Fruit fly (Drosophila melanogaster) whole organism, embryonic: ENCODE data around the gene Arc42.
A peak's percentile ranks its signal among the peaks of the same experiment; 100 is the strongest.

Experiments
- BEAF-32 ChIP-seq: fragments of 200-800 bp; sonication (Bioruptor generic); optimal IDR thresholded peaks from 3 replicates; lab custom pipeline; 2017; ENCODE audit warnings: missing biosample characterization, missing genetic modification characterization, mild to moderate bottlenecking, moderate library complexity, missing genetic modification reagents
- Bteb2 ChIP-seq: fragments of 200-800 bp; sonication (Bioruptor generic); optimal IDR thresholded peaks from 2 replicates; lab custom pipeline; 2016; ENCODE audit warnings: missing biosample characterization, missing genetic modification characterization
- C15 ChIP-seq: fragments of 200-800 bp; sonication (Bioruptor generic); IDR thresholded peaks from 3 replicates; pipeline ENCODE4 v1.3.6; 2022; ENCODE audit warnings: missing biosample characterization, missing genetic modification characterization
- CG10147 ChIP-seq: fragments of 200-800 bp; sonication (Bioruptor generic); optimal IDR thresholded peaks from 2 replicates; lab custom pipeline; 2019; ENCODE audit warnings: missing biosample characterization, mild to moderate bottlenecking, missing genetic modification characterization, moderate library complexity
- CG14667 ChIP-seq: fragments of 200-800 bp; sonication (Bioruptor generic); IDR thresholded peaks from 2 replicates; pipeline ENCODE4 v1.3.6; 2022; ENCODE audit warnings: missing biosample characterization, missing genetic modification characterization
- CG14710 ChIP-seq: fragments of 200-800 bp; sonication (Bioruptor generic); optimal IDR thresholded peaks from 3 replicates; lab custom pipeline; 2019; ENCODE audit warnings: missing biosample characterization, mild to moderate bottlenecking, missing genetic modification characterization, moderate library complexity
- CG15479 ChIP-seq: fragments of 200-800 bp; sonication (Bioruptor generic); optimal IDR thresholded peaks from 3 replicates; lab custom pipeline; 2019; ENCODE audit warnings: missing biosample characterization, mild to moderate bottlenecking, missing genetic modification characterization, moderate library complexity
- CG16863 ChIP-seq: fragments of 200-800 bp; sonication (Bioruptor generic); optimal IDR thresholded peaks from 3 replicates; lab custom pipeline; 2016; ENCODE audit warnings: missing biosample characterization, missing genetic modification characterization
- CG17612 ChIP-seq: fragments of 200-800 bp; sonication (Bioruptor generic); IDR thresholded peaks from 2 replicates; pipeline ENCODE4 v1.3.6; 2022; ENCODE audit warnings: missing biosample characterization, missing genetic modification characterization
- CG43689 ChIP-seq: fragments of 200-800 bp; sonication (Bioruptor generic); IDR thresholded peaks from 2 replicates; pipeline ENCODE4 v1.3.6; 2022; ENCODE audit warnings: missing biosample characterization, missing genetic modification characterization
- CG6689 ChIP-seq: fragments of 200-800 bp; sonication (Bioruptor generic); IDR thresholded peaks from 2 replicates; pipeline ENCODE4 v1.3.6; 2022; ENCODE audit warnings: missing biosample characterization, missing genetic modification characterization
- CG6765 ChIP-seq: fragments of 200-800 bp; sonication (Bioruptor generic); optimal IDR thresholded peaks from 3 replicates; lab custom pipeline; 2017; ENCODE audit warnings: missing biosample characterization, mild to moderate bottlenecking, missing genetic modification characterization
- CG7372 ChIP-seq: fragments of 200-800 bp; sonication (Bioruptor generic); IDR thresholded peaks from 2 replicates; pipeline ENCODE4 v1.3.6; 2022; ENCODE audit warnings: missing biosample characterization, missing genetic modification characterization
- CG8944 ChIP-seq: fragments of 200-800 bp; sonication (Bioruptor generic); optimal IDR thresholded peaks from 3 replicates; lab custom pipeline; 2016; ENCODE audit warnings: missing biosample characterization, missing genetic modification characterization
- Fer1 ChIP-seq: fragments of 200-800 bp; sonication (Bioruptor generic); optimal IDR thresholded peaks from 2 replicates; lab custom pipeline; 2017; ENCODE audit warnings: missing biosample characterization, mild to moderate bottlenecking, missing genetic modification characterization
- Fer2 ChIP-seq: fragments of 200-800 bp; sonication (Bioruptor generic); optimal IDR thresholded peaks from 2 replicates; lab custom pipeline; 2018; ENCODE audit warnings: missing biosample characterization, mild to moderate bottlenecking, missing genetic modification characterization, moderate library complexity
- HLH4C ChIP-seq: fragments of 200-800 bp; sonication (Bioruptor generic); IDR thresholded peaks from 3 replicates; pipeline ENCODE4 v1.3.6; 2022; ENCODE audit warnings: missing biosample characterization, missing genetic modification characterization; ENCODE audit not compliant: partially characterized antibody
- HLHmδ ChIP-seq: fragments of 200-800 bp; sonication (Bioruptor generic); optimal IDR thresholded peaks from 2 replicates; lab custom pipeline; 2018; ENCODE audit warnings: missing biosample characterization, mild to moderate bottlenecking, missing genetic modification characterization, moderate library complexity
- Hr3 ChIP-seq: fragments of 200-800 bp; sonication (Bioruptor generic); optimal IDR thresholded peaks from 3 replicates; lab custom pipeline; 2016; ENCODE audit warnings: missing biosample characterization, missing genetic modification characterization
- MESR4 ChIP-seq: fragments of 200-800 bp; sonication (Bioruptor generic); optimal IDR thresholded peaks from 2 replicates; lab custom pipeline; 2018; ENCODE audit warnings: missing biosample characterization, mild to moderate bottlenecking, missing genetic modification characterization, moderate library complexity
- NC2α ChIP-seq: fragments of 200-800 bp; sonication (Bioruptor generic); optimal IDR thresholded peaks from 2 replicates; lab custom pipeline; 2016; ENCODE audit warnings: missing biosample characterization, missing genetic modification characterization
- NC2β ChIP-seq: fragments of 200-800 bp; sonication (Bioruptor generic); optimal IDR thresholded peaks from 2 replicates; lab custom pipeline; 2016; ENCODE audit warnings: missing biosample characterization, missing genetic modification characterization
- NFAT ChIP-seq: fragments of 200-800 bp; sonication (Bioruptor generic); IDR thresholded peaks from 2 replicates; pipeline ENCODE4 v1.3.6; 2022; ENCODE audit warnings: missing biosample characterization, missing genetic modification characterization
- NfI ChIP-seq: fragments of 200-800 bp; sonication (Bioruptor generic); optimal IDR thresholded peaks from 3 replicates; lab custom pipeline; 2018; ENCODE audit warnings: missing biosample characterization, mild to moderate bottlenecking, missing genetic modification characterization, moderate library complexity
- Pdp1 ChIP-seq, 2 experiments: fragments of 200-800 bp; sonication (Bioruptor generic); optimal IDR thresholded peaks; 3 replicates each; lab custom pipeline; 2016; ENCODE audit warnings: missing biosample characterization in 2 of 2, missing genetic modification characterization in 2 of 2, mild to moderate bottlenecking in 1 of 2, moderate library complexity in 1 of 2
- Ptx1 ChIP-seq: fragments of 200-800 bp; sonication (Bioruptor generic); IDR thresholded peaks from 2 replicates; pipeline ENCODE4 v1.3.6; 2022; ENCODE audit warnings: missing biosample characterization, missing genetic modification characterization
- Tbp ChIP-seq: fragments of >200 bp; optimal IDR thresholded peaks from 2 replicates; lab custom pipeline; 2018; ENCODE audit warnings: missing biosample characterization, missing genetic modification characterization
- ase ChIP-seq: fragments of 200-800 bp; sonication (Bioruptor generic); IDR thresholded peaks from 3 replicates; pipeline ENCODE4 v1.3.6; 2022; ENCODE audit warnings: missing biosample characterization, missing genetic modification characterization
- ato ChIP-seq: fragments of 200-800 bp; sonication (Bioruptor generic); IDR thresholded peaks from 2 replicates; pipeline ENCODE4 v1.3.6; 2022; ENCODE audit warnings: missing biosample characterization, missing genetic modification characterization; ENCODE audit not compliant: partially characterized antibody
- bsh ChIP-seq, 2 experiments: fragments of 200-800 bp; sonication (Bioruptor generic); optimal IDR thresholded peaks; 2 replicates each; lab custom pipeline; 2017 to 2018; ENCODE audit warnings: mild to moderate bottlenecking in 2 of 2, missing biosample characterization in 2 of 2, missing genetic modification characterization in 2 of 2, moderate library complexity in 1 of 2
- cato ChIP-seq: fragments of 200-800 bp; sonication (Bioruptor generic); optimal IDR thresholded peaks from 2 replicates; lab custom pipeline; 2016; ENCODE audit warnings: missing biosample characterization, missing genetic modification characterization, borderline replicate concordance
- grau ChIP-seq: fragments of 200-800 bp; optimal IDR thresholded peaks from 3 replicates; lab custom pipeline; 2019; ENCODE audit warnings: missing biosample characterization, mild to moderate bottlenecking, missing genetic modification characterization, moderate library complexity
- her ChIP-seq: fragments of 200-800 bp; sonication (Bioruptor generic); optimal IDR thresholded peaks from 2 replicates; lab custom pipeline; 2016; ENCODE audit warnings: missing biosample characterization, missing genetic modification characterization
- hkb ChIP-seq, 2 experiments: fragments of 200-800 bp in 1 of 2; fragments of >200 bp in 1 of 2; sonication (Bioruptor generic) in 1 of 2; IDR thresholded peaks in 1 of 2; optimal IDR thresholded peaks in 1 of 2; 2 replicates each; pipeline versions ENCODE4 v1.3.6 to Lab custom; 2017 to 2022; ENCODE audit warnings: missing biosample characterization in 1 of 2, missing genetic modification characterization in 1 of 2
- jigr1 ChIP-seq: fragments of 200-800 bp; sonication (Bioruptor generic); IDR thresholded peaks from 3 replicates; pipeline ENCODE4 v1.3.6; 2022; ENCODE audit warnings: missing biosample characterization, missing genetic modification characterization
- kni ChIP-seq: fragments of 200-800 bp; sonication (Bioruptor generic); optimal IDR thresholded peaks from 3 replicates; lab custom pipeline; 2017; ENCODE audit warnings: mild to moderate bottlenecking, missing biosample characterization, missing genetic modification reagents, missing genetic modification characterization
- lbe ChIP-seq: fragments of 200-800 bp; sonication (Bioruptor generic); optimal IDR thresholded peaks from 2 replicates; lab custom pipeline; 2016; ENCODE audit warnings: missing biosample characterization, mild to moderate bottlenecking, missing genetic modification characterization
- lola ChIP-seq, 3 experiments: fragments of >200 bp in 2 of 3; fragments of 200-800 bp in 1 of 3; sonication (Bioruptor generic) in 1 of 3; optimal IDR thresholded peaks; 2 replicates each; lab custom pipeline; 2017 to 2019; ENCODE audit warnings: missing biosample characterization in 3 of 3, missing genetic modification characterization in 3 of 3, mild to moderate bottlenecking in 1 of 3, moderate library complexity in 1 of 3
- oc ChIP-seq: fragments of 200-800 bp; sonication (Bioruptor generic); optimal IDR thresholded peaks from 2 replicates; lab custom pipeline; 2018; ENCODE audit warnings: missing biosample characterization, mild to moderate bottlenecking, missing genetic modification characterization, moderate library complexity
- pan ChIP-seq, 4 experiments: fragments of >200 bp in 3 of 4; fragments of 200-800 bp in 1 of 4; sonication (Bioruptor generic) in 1 of 4; optimal IDR thresholded peaks in 3 of 4; IDR thresholded peaks in 1 of 4; 2 replicates each; pipeline versions ENCODE4 v1.3.6 to Lab custom; 2017 to 2022; ENCODE audit warnings: missing biosample characterization in 2 of 4, missing genetic modification characterization in 2 of 4, mixed read lengths in 1 of 4
- pnt ChIP-seq: fragments of 200-800 bp; sonication (Bioruptor generic); optimal IDR thresholded peaks from 3 replicates; lab custom pipeline; 2016; ENCODE audit warnings: missing biosample characterization, missing genetic modification characterization
- schlank ChIP-seq: fragments of 200-800 bp; sonication (Bioruptor generic); optimal IDR thresholded peaks from 2 replicates; lab custom pipeline; 2018; ENCODE audit warnings: missing biosample characterization, mild to moderate bottlenecking, missing genetic modification characterization
- sens ChIP-seq: fragments of 200-800 bp; sonication (Bioruptor generic); peaks from one replicate; lab custom pipeline; 2016; ENCODE audit warnings: missing biosample characterization, missing genetic modification characterization
- trem ChIP-seq: fragments of 200-800 bp; optimal IDR thresholded peaks from 3 replicates; lab custom pipeline; 2019; ENCODE audit warnings: missing biosample characterization, mild to moderate bottlenecking, missing genetic modification characterization, moderate library complexity
- vfl ChIP-seq: fragments of 200-800 bp; sonication (Bioruptor generic); optimal IDR thresholded peaks from 2 replicates; lab custom pipeline; 2016; ENCODE audit warnings: missing biosample characterization, missing genetic modification characterization
- zf30C ChIP-seq: fragments of 200-800 bp; sonication (Bioruptor generic); optimal IDR thresholded peaks from 3 replicates; lab custom pipeline; 2018; ENCODE audit warnings: missing biosample characterization, mild to moderate bottlenecking, missing genetic modification characterization
- zfh1 ChIP-seq: fragments of 200-800 bp; sonication (Bioruptor generic); IDR thresholded peaks from 3 replicates; pipeline ENCODE4 v1.3.6; 2022; ENCODE audit warnings: missing biosample characterization, missing genetic modification characterization

Gene Arc42

DNA sequence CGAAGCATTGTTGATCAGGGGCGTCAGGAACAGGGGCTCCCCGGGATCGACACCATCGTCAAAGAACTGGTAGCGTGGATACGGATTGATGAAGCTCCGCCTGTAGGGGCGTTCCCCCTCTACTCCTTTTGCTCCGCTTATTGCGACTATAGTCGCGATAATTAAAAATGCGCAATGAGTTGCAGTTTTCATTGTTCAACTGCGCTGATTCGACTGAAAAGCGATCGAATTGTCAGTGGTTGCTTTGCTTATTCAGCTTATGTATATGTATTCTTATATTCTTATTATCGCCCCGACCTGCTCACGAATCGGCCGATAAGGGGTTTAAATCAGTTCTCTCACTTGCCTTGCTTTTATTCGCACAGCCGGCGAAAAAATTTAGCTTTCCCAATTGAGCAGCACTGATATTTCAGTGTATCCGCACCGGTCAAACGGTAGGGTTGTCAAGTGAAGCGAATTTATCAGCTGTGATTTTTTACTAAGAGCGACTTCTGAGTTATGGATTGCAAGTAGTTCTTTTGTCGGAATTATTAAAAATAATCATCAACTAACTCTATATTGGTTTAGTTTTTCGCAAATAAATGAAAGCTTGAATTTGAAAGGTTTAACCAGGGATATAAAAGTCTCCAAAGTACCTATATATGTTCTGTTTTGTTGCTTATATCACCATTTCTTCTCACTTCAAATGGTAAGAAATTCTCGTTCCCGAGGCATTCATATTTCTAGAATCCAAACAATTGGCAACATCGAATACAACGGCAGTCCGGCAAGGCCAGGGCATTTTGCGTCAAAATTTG is 13.4 kb upstream of the Arc42 start, which contains the start of the genes CG4572 and CG4686 (continued):
- TF ChIP-seq oc, result no peak
- peak in 1 of 3 experiments; percentile 62 for TF ChIP-seq lola (GFP tag; optimal IDR thresholded peaks at IDR 0.05; lab: Kevin White, UChicago)
- TF ChIP-seq NC2β (GFP tag; lab: Kevin White, UChicago), result peak; percentile 67
- peak; percentile 16; the same call in 1 of the 2 replicates for TF ChIP-seq CG43689
- TF ChIP-seq CG16863, result peak; percentile 72
- peak; percentile 81 for TF ChIP-seq trem (tag; lab: Kevin White, UChicago)
- peak; percentile 74 for TF ChIP-seq vfl
- TF ChIP-seq NfI, result peak; percentile 75
- peak; percentile 50 for TF ChIP-seq Fer2 (tag; lab: Kevin White, UChicago)
- peak; percentile 44 for TF ChIP-seq kni (GFP tag; lab: Kevin White, UChicago)
- TF ChIP-seq C15 (GFP tag; lab: Robert Waterston, UW), result no peak
- peak; percentile 95 for TF ChIP-seq sens (GFP tag; lab: Kevin White, UChicago)
- peak; percentile 65 for TF ChIP-seq CG10147 (GFP tag; lab: Kevin White, UChicago)
- TF ChIP-seq schlank (tag; lab: Kevin White, UChicago), result peak; percentile 31
- peak; percentile 10 for TF ChIP-seq cato
- peak; percentile 76 for TF ChIP-seq CG8944 (GFP tag; lab: Kevin White, UChicago)
- peak; percentile 42 for TF ChIP-seq CG6765 (GFP tag; lab: Kevin White, UChicago)
- no peak for TF ChIP-seq HLHmδ (GFP tag; lab: Kevin White, UChicago)
- 0 out of 2 replicates have a peak, but pooled peaks have one; percentile 23 for TF ChIP-seq ato (GFP tag; lab: Robert Waterston, UW)
- TF ChIP-seq CG14710 (tag; lab: Kevin White, UChicago), result peak; percentile 99
- TF ChIP-seq BEAF-32 (GFP tag; lab: Kevin White, UChicago), result peak; percentile 45
- TF ChIP-seq bsh (GFP tag; optimal IDR thresholded peaks at IDR 0.05; lab: Kevin White, UChicago), result peak in 1 of 2 experiments; percentile 58
- TF ChIP-seq jigr1 (GFP tag; lab: Robert Waterston, UW), result peak; percentile 58; the same call in 1 of the 3 replicates
- peak; percentile 75 for TF ChIP-seq Fer1
- TF ChIP-seq Hr3 (GFP tag; lab: Kevin White, UChicago), result peak; percentile 72
- TF ChIP-seq CG15479 (GFP tag; lab: Kevin White, UChicago), result no peak
- peak; percentile 81 for TF ChIP-seq grau
- peak; percentile 70 for TF ChIP-seq pnt (GFP tag; lab: Kevin White, UChicago)
- TF ChIP-seq Bteb2, result peak; percentile 67
- peak; percentile 65 for TF ChIP-seq ase (GFP tag; lab: Robert Waterston, UW)
- 0 out of 2 replicates have a peak, but pooled peaks have one; percentile 49 for TF ChIP-seq CG17612 (GFP tag; lab: Robert Waterston, UW)
- no peak for TF ChIP-seq MESR4 (GFP tag; lab: Kevin White, UChicago)
- peak; percentile 26 for TF ChIP-seq her
- no peak; the same call in 1 of the 3 replicates for TF ChIP-seq zfh1
- TF ChIP-seq NC2α (GFP tag; lab: Kevin White, UChicago), result peak; percentile 45
- peak; percentile 65 for TF ChIP-seq hkb (optimal IDR thresholded peaks at IDR 0.05; lab: Kevin White, UChicago)
- TF ChIP-seq hkb (GFP tag; IDR thresholded peaks at IDR 0.05; lab: Robert Waterston, UW), result peak; percentile 63
- no peak for TF ChIP-seq Tbp (GFP tag; lab: Kevin White, UChicago)
- TF ChIP-seq CG6689 (GFP tag; lab: Robert Waterston, UW), result peak; percentile 77
- TF ChIP-seq Ptx1 (GFP tag; lab: Robert Waterston, UW), result peak; percentile 91
- peak; percentile 82 for TF ChIP-seq CG7372
- TF ChIP-seq zf30C (GFP tag; lab: Kevin White, UChicago), result peak; percentile 87
- peak; percentile 69 for TF ChIP-seq CG14667 (GFP tag; lab: Robert Waterston, UW)
- TF ChIP-seq HLH4C (GFP tag; lab: Robert Waterston, UW), result no peak
- peak; percentile 81 to 97 for TF ChIP-seq Pdp1 (GFP tag; optimal IDR thresholded peaks at IDR 0.05; lab: Kevin White, UChicago)
- no peak for TF ChIP-seq pan (optimal IDR thresholded peaks at IDR 0.05; lab: Kevin White, UChicago)
- TF ChIP-seq pan (GFP tag; optimal IDR thresholded peaks at IDR 0.05 in 1 of 2, IDR thresholded peaks at IDR 0.05 in 1 of 2), result peak in 1 of 2 experiments; percentile 74
- TF ChIP-seq NFAT (GFP tag; lab: Robert Waterston, UW), result peak; percentile 37
- no peak for TF ChIP-seq lbe (GFP tag; lab: Kevin White, UChicago)
